Worm (Caenorhabditis elegans): ENCODE measurements around the gene T25B9.9.

T25B9.9 gene

ce11 chrIV:10737011-10737553 is 32.4 kb upstream of the T25B9.9 start, which contains the start of gene grl-21:
Gene grl-21, plus strand, starts transcription at chrIV:10737474.
- no peak for TF ChIP-seq nhr-76 (tag; optimal IDR thresholded peaks at IDR 0.05)
- no peak for TF ChIP-seq F16B12.6 (tag; optimal IDR thresholded peaks at IDR 0.05)
- TF ChIP-seq nhr-28 (tag; optimal IDR thresholded peaks at IDR 0.05), result no peak
- TF ChIP-seq nhr-12 (tag; optimal IDR thresholded peaks at IDR 0.05), result no peak
- no peak for TF ChIP-seq alr-1 (tag; optimal IDR thresholded peaks at IDR 0.05; ENCODE audit: borderline replicate concordance)
- TF ChIP-seq aha-1 (tag; optimal IDR thresholded peaks at IDR 0.05), result no peak
- no peak for TF ChIP-seq dpl-1 (GFP tag; optimal IDR thresholded peaks at IDR 0.05)
- no peak for TF ChIP-seq blmp-1 (tag; optimal IDR thresholded peaks at IDR 0.05)
- TF ChIP-seq unc-62 (GFP tag; optimal IDR thresholded peaks at IDR 0.05), result no peak
- no peak for TF ChIP-seq snpc-4 (tag; optimal IDR thresholded peaks at IDR 0.05)
- TF ChIP-seq fkh-4 (tag; optimal IDR thresholded peaks at IDR 0.05; ENCODE audit: borderline replicate concordance), result no peak
- no peak for TF ChIP-seq jun-1 (tag; optimal IDR thresholded peaks at IDR 0.05)
- no peak for TF ChIP-seq efl-1 (optimal IDR thresholded peaks at IDR 0.05)
- TF ChIP-seq efl-1 (GFP tag; optimal IDR thresholded peaks at IDR 0.05 in 1 of 2), result no peak
- no peak for TF ChIP-seq lin-13 (GFP tag; optimal IDR thresholded peaks at IDR 0.05)
- no peak for TF ChIP-seq nhr-47 (tag; optimal IDR thresholded peaks at IDR 0.05)
- no peak for TF ChIP-seq vab-15 (tag; optimal IDR thresholded peaks at IDR 0.05)
- no peak for TF ChIP-seq ceh-8 (GFP tag; optimal IDR thresholded peaks at IDR 0.05)

- no peak for TF ChIP-seq nhr-47 (tag; optimal IDR thresholded peaks at IDR 0.05)
- TF ChIP-seq ztf-4 (tag; optimal IDR thresholded peaks at IDR 0.05), result no peak
- TF ChIP-seq elt-3 (tag; optimal IDR thresholded peaks at IDR 0.05), result no peak
- no peak for TF ChIP-seq dsc-1 (tag; optimal IDR thresholded peaks at IDR 0.05)
- no peak for TF ChIP-seq fkh-10 (GFP tag; optimal IDR thresholded peaks at IDR 0.05)
- TF ChIP-seq tbx-2 (tag; optimal IDR thresholded peaks at IDR 0.05), result no peak
- TF ChIP-seq ama-1 (optimal IDR thresholded peaks at IDR 0.05), result no peak
- no peak for TF ChIP-seq nhr-28 (tag; optimal IDR thresholded peaks at IDR 0.05)
- no peak for TF ChIP-seq xbp-1 (tag; optimal IDR thresholded peaks at IDR 0.05)
- no peak for TF ChIP-seq efl-3 (GFP tag; optimal IDR thresholded peaks at IDR 0.05)
- TF ChIP-seq lin-15B (tag; optimal IDR thresholded peaks at IDR 0.05), result no peak
- TF ChIP-seq nhr-11 (tag; optimal IDR thresholded peaks at IDR 0.05), result no peak
- TF ChIP-seq tlp-1 (tag; optimal IDR thresholded peaks at IDR 0.05), result no peak
- TF ChIP-seq efl-1 (optimal IDR thresholded peaks at IDR 0.05), result no peak
- no peak for TF ChIP-seq efl-1 (GFP tag; optimal IDR thresholded peaks at IDR 0.05 in 1 of 2)
- no peak for TF ChIP-seq ceh-8 (GFP tag; optimal IDR thresholded peaks at IDR 0.05)
- no peak for TF ChIP-seq sox-4 (tag; optimal IDR thresholded peaks at IDR 0.05)
- no peak for TF ChIP-seq aly-2 (tag; optimal IDR thresholded peaks at IDR 0.05)
- no peak for TF ChIP-seq irx-1 (tag; optimal IDR thresholded peaks at IDR 0.05)
- TF ChIP-seq sup-37 (GFP tag; optimal IDR thresholded peaks at IDR 0.05), result no peak
Measured at ce11 chrIV:10738328-10738727, 31.1 kb upstream of the T25B9.9 start, which contains the start of gene ssp-34. Gene ssp-34, minus strand, starts transcription at chrIV:10738602.

- TF ChIP-seq efl-1 (optimal IDR thresholded peaks at IDR 0.05) (no peak), efl-1 (GFP tag; optimal IDR thresholded peaks at IDR 0.05 in 1 of 2) (peak in 1 of 2 experiments; percentile 44), fkh-8 (tag; optimal IDR thresholded peaks at IDR 0.05) (no peak)
Measured at ce11 chrIV:10744475-10744874, 25.0 kb upstream of the T25B9.9 start, which contains the start of gene T25B9.3. Gene T25B9.3, plus strand, starts transcription at chrIV:10744775.

ce11 chrIV:10745332-10745731 is 24.1 kb upstream of the T25B9.9 start:
- TF ChIP-seq ztf-11 (tag; optimal IDR thresholded peaks at IDR 0.05) (no peak), swsn-7 (tag; optimal IDR thresholded peaks at IDR 0.05) (no peak), blmp-1 (tag; optimal IDR thresholded peaks at IDR 0.05) (no peak), sox-4 (tag; optimal IDR thresholded peaks at IDR 0.05) (no peak), lin-15B (tag; optimal IDR thresholded peaks at IDR 0.05) (no peak), tlp-1 (tag; optimal IDR thresholded peaks at IDR 0.05) (no peak), mef-2 (tag; optimal IDR thresholded peaks at IDR 0.05) (no peak), unc-130 (tag; optimal IDR thresholded peaks at IDR 0.05) (no peak), nhr-19 (GFP tag; conservative IDR thresholded peaks at IDR 0.05) (no peak), nhr-71 (tag; optimal IDR thresholded peaks at IDR 0.05) (no peak), zag-1 (tag; optimal IDR thresholded peaks at IDR 0.05) (no peak), nhr-77 (tag; optimal IDR thresholded peaks at IDR 0.05) (no peak), unc-86 (tag; optimal IDR thresholded peaks at IDR 0.05) (no peak), ceh-82 (tag; optimal IDR thresholded peaks at IDR 0.05) (no peak), snpc-4 (tag; optimal IDR thresholded peaks at IDR 0.05) (no peak), C34B4.2 (tag; optimal IDR thresholded peaks at IDR 0.05) (no peak), vab-15 (tag; optimal IDR thresholded peaks at IDR 0.05) (no peak), mep-1 (tag; optimal IDR thresholded peaks at IDR 0.05) (no peak), isw-1 (GFP tag; IDR thresholded peaks at IDR 0.05) (no peak)
